Worm (Caenorhabditis elegans) whole organism, late embryonic: ENCODE data around the gene srz-24.

ENCODE experiments used
- ceh-18 ChIP-seq: sonication (generic microtip); optimal IDR thresholded peaks from 2 replicates; lab custom pipeline; 2016; ENCODE audit warnings: missing genetic modification characterization, missing compliant biosample characterization
- nhr-11 ChIP-seq: fragments of 150-350 bp; optimal IDR thresholded peaks from 2 replicates; lab custom pipeline; 2014; ENCODE audit warnings: missing biosample characterization, missing genetic modification characterization
- pag-3 ChIP-seq: sonication (generic microtip); optimal IDR thresholded peaks from 2 replicates; lab custom pipeline; 2016; ENCODE audit warnings: missing compliant biosample characterization, missing genetic modification characterization, borderline replicate concordance
- unc-42 ChIP-seq: sonication (generic microtip); optimal IDR thresholded peaks from 2 replicates; lab custom pipeline; 2016; ENCODE audit warnings: missing genotype, missing genetic modification characterization, missing compliant biosample characterization

DNA sequence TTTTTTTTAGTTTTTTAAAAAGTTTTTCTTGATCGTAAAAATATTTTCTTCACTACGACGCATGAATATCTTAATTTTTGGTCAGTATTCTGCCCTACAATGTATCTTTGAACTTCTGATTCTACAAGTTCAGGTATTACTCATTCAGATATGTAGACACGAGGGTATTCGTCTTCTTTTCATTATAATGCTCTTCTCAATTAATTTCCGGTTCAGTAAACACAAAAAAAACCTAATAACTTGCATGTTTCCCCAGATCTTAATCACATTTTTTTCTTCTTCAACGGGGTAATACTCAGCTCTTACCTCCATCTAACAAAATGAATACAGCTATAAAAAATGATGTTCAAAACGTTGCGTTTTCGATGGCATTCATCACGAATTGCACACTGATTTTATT lies 11.2 kb upstream of the srz-24 start, which contains the start of gene str-162:
- TF ChIP-seq ceh-18 (tag; lab: Kevin White, UChicago) = no peak
- no peak for TF ChIP-seq nhr-11
- TF ChIP-seq pag-3 (tag; lab: Kevin White, UChicago) = no peak
- TF ChIP-seq unc-42 = no peak
